Fruit fly (Drosophila melanogaster) S2 (cell line): ENCODE data around the gene CG13069.

Experiments
- CG8478 ChIP-seq: fragments of >200 bp; optimal IDR thresholded peaks from 2 replicates; lab custom pipeline; 2018
- CTCF ChIP-seq, 2 experiments: fragments of >200 bp; optimal IDR thresholded peaks; 2 replicates each; lab custom pipeline; 2018

- no peak for TF ChIP-seq CTCF (optimal IDR thresholded peaks at IDR 0.05; lab: Kevin White, UChicago)
- TF ChIP-seq CG8478 (lab: Kevin White, UChicago): no peak
These were observed 48.0 kb upstream of the CG13069 start, which contains the start of gene CG13073 for dm6 chr3L:16217203-16217602.
